Fruit fly (Drosophila melanogaster) whole organism, embryonic: ENCODE measurements around the gene Naa80.
A peak's percentile ranks its signal among the peaks of the same experiment; 100 is the strongest.

Experiments used
- Atf6 ChIP-seq: fragments of 200-800 bp; sonication (Bioruptor generic); IDR thresholded peaks from 2 replicates; pipeline ENCODE4 v1.3.6; 2022; ENCODE audit warnings: missing biosample characterization, missing genetic modification characterization
- CG10209 ChIP-seq: fragments of 200-800 bp; sonication (Bioruptor generic); optimal IDR thresholded peaks from 3 replicates; lab custom pipeline; 2017; ENCODE audit warnings: missing biosample characterization, mild to moderate bottlenecking, missing genetic modification characterization, missing genetic modification reagents
- CG11560 ChIP-seq: fragments of 200-800 bp; sonication (Bioruptor generic); IDR thresholded peaks from 3 replicates; pipeline ENCODE4 v1.3.6; 2022; ENCODE audit warnings: missing biosample characterization, missing genetic modification characterization
- CG13296 ChIP-seq: fragments of 200-800 bp; sonication (Bioruptor generic); optimal IDR thresholded peaks from 3 replicates; lab custom pipeline; 2018; ENCODE audit warnings: missing biosample characterization, mild to moderate bottlenecking, missing genetic modification characterization
- CG17829 ChIP-seq: fragments of 200-800 bp; optimal IDR thresholded peaks from 2 replicates; lab custom pipeline; 2019; ENCODE audit warnings: missing biosample characterization, mild to moderate bottlenecking, missing genetic modification characterization, moderate library complexity
- CG2116 ChIP-seq: fragments of 200-800 bp; sonication (Bioruptor generic); optimal IDR thresholded peaks from 3 replicates; lab custom pipeline; 2018; ENCODE audit warnings: missing biosample characterization, mild to moderate bottlenecking, missing genetic modification characterization
- CG2199 ChIP-seq: fragments of 200-800 bp; sonication (Bioruptor generic); IDR thresholded peaks from 3 replicates; pipeline ENCODE4 v1.3.6; 2022; ENCODE audit warnings: missing biosample characterization, missing genetic modification characterization
- CG34224 ChIP-seq: fragments of 200-800 bp; sonication (Bioruptor generic); IDR thresholded peaks from 3 replicates; pipeline ENCODE4 v1.3.6; 2022; ENCODE audit warnings: missing biosample characterization, missing genetic modification characterization; ENCODE audit not compliant: partially characterized antibody
- CG4282 ChIP-seq: fragments of 200-800 bp; sonication (Bioruptor generic); optimal IDR thresholded peaks from 2 replicates; lab custom pipeline; 2016; ENCODE audit warnings: missing biosample characterization, missing genetic modification characterization
- CG4328 ChIP-seq: fragments of 200-800 bp; sonication (Bioruptor generic); optimal IDR thresholded peaks from 3 replicates; lab custom pipeline; 2017; ENCODE audit warnings: missing biosample characterization, missing genetic modification reagents, missing genetic modification characterization
- CG4360 ChIP-seq: fragments of 200-800 bp; sonication (Bioruptor generic); IDR thresholded peaks from 2 replicates; pipeline ENCODE4 v1.3.6; 2022; ENCODE audit warnings: missing biosample characterization, missing genetic modification characterization
- CG4854 ChIP-seq: fragments of 200-800 bp; sonication (Bioruptor generic); optimal IDR thresholded peaks from 2 replicates; lab custom pipeline; 2016; ENCODE audit warnings: missing biosample characterization, missing genetic modification characterization, inconsistent platforms
- CG6765 ChIP-seq: fragments of 200-800 bp; sonication (Bioruptor generic); optimal IDR thresholded peaks from 3 replicates; lab custom pipeline; 2017; ENCODE audit warnings: missing biosample characterization, mild to moderate bottlenecking, missing genetic modification characterization
- CG8478 ChIP-seq: fragments of >200 bp; optimal IDR thresholded peaks from 2 replicates; lab custom pipeline; 2018
- CG9797 ChIP-seq: fragments of 200-800 bp; sonication (Bioruptor generic); optimal IDR thresholded peaks from 3 replicates; lab custom pipeline; 2018; ENCODE audit warnings: missing biosample characterization, mild to moderate bottlenecking, missing genetic modification characterization
- Doc3 ChIP-seq: fragments of 200-800 bp; sonication (Bioruptor generic); IDR thresholded peaks from 3 replicates; pipeline ENCODE4 v1.3.6; 2022; ENCODE audit warnings: missing biosample characterization, missing genetic modification characterization; ENCODE audit not compliant: partially characterized antibody
- HLH3B ChIP-seq: fragments of 200-800 bp; sonication (Bioruptor generic); IDR thresholded peaks from 2 replicates; pipeline ENCODE4 v1.3.6; 2022; ENCODE audit warnings: missing biosample characterization, missing genetic modification characterization
- Hand ChIP-seq: fragments of 200-800 bp; sonication (Bioruptor generic); optimal IDR thresholded peaks from 2 replicates; lab custom pipeline; 2017; ENCODE audit warnings: mild to moderate bottlenecking, missing biosample characterization, missing genetic modification reagents, missing genetic modification characterization
- Hr78 ChIP-seq, 2 experiments: fragments of 200-800 bp in 1 of 2; fragments of >200 bp in 1 of 2; sonication (Bioruptor generic) in 1 of 2; optimal IDR thresholded peaks; 2 replicates each; lab custom pipeline; 2017 to 2019; ENCODE audit warnings: missing biosample characterization in 2 of 2, missing genetic modification characterization in 2 of 2, mild to moderate bottlenecking in 1 of 2, moderate library complexity in 1 of 2
- Lhr ChIP-seq: fragments of 200-800 bp; sonication (Bioruptor generic); optimal IDR thresholded peaks from 3 replicates; lab custom pipeline; 2017; ENCODE audit warnings: mild to moderate bottlenecking, missing biosample characterization, missing genetic modification reagents, missing genetic modification characterization
- Med ChIP-seq: fragments of 200-800 bp; sonication (Bioruptor generic); peaks from one replicate; lab custom pipeline; 2016; ENCODE audit warnings: missing biosample characterization, missing genetic modification characterization, mild to moderate bottlenecking, inconsistent platforms, moderate library complexity
- Meics ChIP-seq: fragments of 200-800 bp; sonication (Bioruptor generic); optimal IDR thresholded peaks from 2 replicates; lab custom pipeline; 2017; ENCODE audit warnings: missing biosample characterization, mild to moderate bottlenecking, missing genetic modification characterization
- Mes4 ChIP-seq: fragments of 200-800 bp; sonication (Bioruptor generic); optimal IDR thresholded peaks from 2 replicates; lab custom pipeline; 2016; ENCODE audit warnings: missing biosample characterization, missing genetic modification characterization
- Rfx ChIP-seq: fragments of 200-800 bp; sonication (Bioruptor generic); IDR thresholded peaks from 2 replicates; pipeline ENCODE4 v1.3.6; 2022; ENCODE audit warnings: missing biosample characterization, missing genetic modification characterization
- Ssrp ChIP-seq: fragments of 200-800 bp; sonication (Bioruptor generic); optimal IDR thresholded peaks from 2 replicates; lab custom pipeline; 2018; ENCODE audit warnings: missing biosample characterization, mild to moderate bottlenecking, missing genetic modification characterization, moderate library complexity
- abd-A ChIP-seq: fragments of 200-800 bp; sonication (Bioruptor generic); optimal IDR thresholded peaks from 3 replicates; lab custom pipeline; 2019; ENCODE audit warnings: missing biosample characterization, mild to moderate bottlenecking, missing genetic modification characterization, moderate library complexity
- amos ChIP-seq: fragments of 200-800 bp; sonication (Bioruptor generic); IDR thresholded peaks from 2 replicates; pipeline ENCODE4 v1.3.6; 2022; ENCODE audit warnings: missing biosample characterization, missing genetic modification characterization; ENCODE audit not compliant: partially characterized antibody
- chinmo ChIP-seq: fragments of 200-800 bp; sonication (Bioruptor generic); IDR thresholded peaks from 4 replicates; pipeline ENCODE4 v1.3.6; 2022; ENCODE audit warnings: missing biosample characterization, missing genetic modification characterization; ENCODE audit not compliant: partially characterized antibody
- ewg ChIP-seq: fragments of 200-800 bp; sonication (Bioruptor generic); optimal IDR thresholded peaks from 3 replicates; lab custom pipeline; 2017; ENCODE audit warnings: mild to moderate bottlenecking, missing biosample characterization, missing genetic modification reagents, missing genetic modification characterization
- eyg ChIP-seq: fragments of 200-800 bp; sonication (Bioruptor generic); optimal IDR thresholded peaks from 3 replicates; lab custom pipeline; 2016; ENCODE audit warnings: missing biosample characterization, missing genetic modification characterization
- gcm2 ChIP-seq: fragments of 200-800 bp; sonication (Bioruptor generic); optimal IDR thresholded peaks from 2 replicates; lab custom pipeline; 2016; ENCODE audit warnings: missing biosample characterization, missing genetic modification characterization
- gt ChIP-seq: fragments of 200-800 bp; sonication (Bioruptor generic); IDR thresholded peaks from 2 replicates; pipeline ENCODE4 v1.3.6; 2022; ENCODE audit warnings: missing biosample characterization, missing genetic modification characterization
- inv ChIP-seq: fragments of 200-800 bp; sonication (Bioruptor generic); IDR thresholded peaks from 2 replicates; pipeline ENCODE4 v1.3.6; 2022; ENCODE audit warnings: missing biosample characterization, missing genetic modification characterization; ENCODE audit not compliant: partially characterized antibody
- jumu ChIP-seq: fragments of 200-800 bp; sonication (Bioruptor generic); optimal IDR thresholded peaks from 3 replicates; lab custom pipeline; 2016; ENCODE audit warnings: missing biosample characterization, missing genetic modification characterization
- mld ChIP-seq: fragments of 200-800 bp; sonication (Bioruptor generic); IDR thresholded peaks from 3 replicates; pipeline ENCODE4 v1.3.6; 2022; ENCODE audit warnings: missing biosample characterization, missing genetic modification characterization; ENCODE audit not compliant: partially characterized antibody
- nerfin-1 ChIP-seq: fragments of 200-800 bp; sonication (Bioruptor generic); optimal IDR thresholded peaks from 3 replicates; lab custom pipeline; 2019; ENCODE audit warnings: missing biosample characterization, mild to moderate bottlenecking, missing genetic modification characterization, moderate library complexity
- pzg ChIP-seq: fragments of 200-800 bp; sonication (Bioruptor generic); optimal IDR thresholded peaks from 3 replicates; lab custom pipeline; 2018; ENCODE audit warnings: missing biosample characterization, mild to moderate bottlenecking, missing genetic modification characterization, moderate library complexity
- ranshi ChIP-seq: fragments of 200-800 bp; sonication (Bioruptor generic); IDR thresholded peaks from 2 replicates; pipeline ENCODE4 v1.3.6; 2022; ENCODE audit warnings: missing biosample characterization, missing genetic modification characterization
- ro ChIP-seq: fragments of 200-800 bp; sonication (Bioruptor generic); IDR thresholded peaks from 2 replicates; pipeline ENCODE4 v1.3.6; 2022; ENCODE audit warnings: missing biosample characterization, missing genetic modification characterization
- sens ChIP-seq: fragments of 200-800 bp; sonication (Bioruptor generic); peaks from one replicate; lab custom pipeline; 2016; ENCODE audit warnings: missing biosample characterization, missing genetic modification characterization
- sna ChIP-seq: fragments of 200-800 bp; sonication (Bioruptor generic); IDR thresholded peaks from 2 replicates; pipeline ENCODE4 v1.3.6; 2022; ENCODE audit warnings: missing biosample characterization, missing genetic modification characterization; ENCODE audit not compliant: partially characterized antibody
- sqz ChIP-seq: fragments of 200-800 bp; sonication (Bioruptor generic); optimal IDR thresholded peaks from 3 replicates; lab custom pipeline; 2018; ENCODE audit warnings: missing biosample characterization, mild to moderate bottlenecking, missing genetic modification characterization
- tna ChIP-seq: fragments of 200-800 bp; sonication (Bioruptor generic); IDR thresholded peaks from 2 replicates; pipeline ENCODE4 v1.3.6; 2022; ENCODE audit warnings: missing biosample characterization, missing genetic modification characterization; ENCODE audit not compliant: partially characterized antibody
- toy ChIP-seq: fragments of 200-800 bp; sonication (Bioruptor generic); IDR thresholded peaks from 2 replicates; pipeline ENCODE4 v1.3.6; 2022; ENCODE audit warnings: missing biosample characterization, missing genetic modification characterization
- twi ChIP-seq: fragments of 200-800 bp; optimal IDR thresholded peaks from 2 replicates; lab custom pipeline; 2019; ENCODE audit warnings: missing biosample characterization, mild to moderate bottlenecking, missing genetic modification characterization, moderate library complexity

Naa80 gene

dm6 chr3R:9733150-9733549 lies 34.5 kb upstream of the Naa80 start, which contains the start of gene alphaTub85E:
TSS of gene alphaTub85E (minus strand) at chr3R:9733250.
- TF ChIP-seq CG2199 (GFP tag; lab: Robert Waterston, UW) (0 out of 3 replicates have a peak, but pooled peaks have one; percentile 45), CG4328 (GFP tag; lab: Kevin White, UChicago) (no peak), Med (GFP tag; lab: Kevin White, UChicago) (peak; percentile 50), twi (tag; lab: Kevin White, UChicago) (peak; percentile 20)
- TF ChIP-seq, all 482 proteins: peak for 3

- TF ChIP-seq sens (GFP tag; lab: Kevin White, UChicago) (peak; percentile 26), Atf6 (no peak), Doc3 (GFP tag; lab: Robert Waterston, UW) (no peak), Med (GFP tag; lab: Kevin White, UChicago) (peak; percentile 58), Mes4 (GFP tag; lab: Kevin White, UChicago) (no peak), gcm2 (GFP tag; lab: Kevin White, UChicago) (no peak), CG13296 (GFP tag; lab: Kevin White, UChicago) (no peak), Hand (GFP tag; lab: Kevin White, UChicago) (no peak), eyg (GFP tag; lab: Kevin White, UChicago) (no peak)
- TF ChIP-seq, all 482 proteins: peak for 2
Observed at dm6 chr3R:9735151-9735550, 32.5 kb upstream of the Naa80 start.

dm6 chr3R:9739793-9740192 lies 27.8 kb upstream of the Naa80 start, which contains the start of gene side-VII:
TSS of gene side-VII (minus strand) at chr3R:9739979.
- peak; percentile 82 for TF ChIP-seq ewg (GFP tag; lab: Kevin White, UChicago)
- peak; percentile 96 for TF ChIP-seq nerfin-1 (tag; lab: Kevin White, UChicago)
- TF ChIP-seq Lhr (GFP tag; lab: Kevin White, UChicago) = no peak
- 0 out of 2 replicates have a peak, but pooled peaks have one; percentile 28 for TF ChIP-seq HLH3B (GFP tag; lab: Robert Waterston, UW)
- TF ChIP-seq sna (GFP tag; lab: Robert Waterston, UW) = 0 out of 2 replicates have a peak, but pooled peaks have one; percentile 13
- 0 out of 3 replicates have a peak, but pooled peaks have one; percentile 4 for TF ChIP-seq mld (GFP tag; lab: Robert Waterston, UW)
- no peak for TF ChIP-seq Meics (GFP tag; lab: Kevin White, UChicago)
- TF ChIP-seq gt = no peak
- TF ChIP-seq chinmo (GFP tag; lab: Robert Waterston, UW) = 0 out of 4 replicates have a peak, but pooled peaks have one; percentile 45
- TF ChIP-seq CG8478 = no peak
- no peak for TF ChIP-seq CG4360 (GFP tag; lab: Robert Waterston, UW)
- TF ChIP-seq amos (GFP tag; lab: Robert Waterston, UW) = no peak
- no peak for TF ChIP-seq CG10209
- peak in 1 of 2 experiments; percentile 29 for TF ChIP-seq Hr78 (GFP tag; optimal IDR thresholded peaks at IDR 0.05; lab: Kevin White, UChicago)

- peak; percentile 44 for TF ChIP-seq CG2116
- TF ChIP-seq toy (GFP tag; lab: Robert Waterston, UW) = no peak
- peak; percentile 24 for TF ChIP-seq CG17829 (tag; lab: Kevin White, UChicago)
- TF ChIP-seq pzg (GFP tag; lab: Kevin White, UChicago) = peak; percentile 53
- TF ChIP-seq CG6765 (GFP tag; lab: Kevin White, UChicago) = no peak
- peak; percentile 87 for TF ChIP-seq sna (GFP tag; lab: Robert Waterston, UW)
- peak; percentile 65 for TF ChIP-seq sqz (GFP tag; lab: Kevin White, UChicago)
- peak; percentile 77 for TF ChIP-seq tna
- TF ChIP-seq ranshi (GFP tag; lab: Robert Waterston, UW) = no peak
- TF ChIP-seq CG4854 (GFP tag; lab: Kevin White, UChicago) = no peak
- no peak for TF ChIP-seq Ssrp (tag; lab: Kevin White, UChicago)
- peak; percentile 64 for TF ChIP-seq abd-A (tag; lab: Kevin White, UChicago)
- TF ChIP-seq inv (GFP tag; lab: Robert Waterston, UW) = peak; percentile 86
- TF ChIP-seq Rfx (GFP tag; lab: Robert Waterston, UW) = no peak
- peak; percentile 56 for TF ChIP-seq Med (GFP tag; lab: Kevin White, UChicago)
- no peak for TF ChIP-seq jumu (GFP tag; lab: Kevin White, UChicago)
- TF ChIP-seq CG4282 (GFP tag; lab: Kevin White, UChicago) = no peak
- TF ChIP-seq ro (GFP tag; lab: Robert Waterston, UW) = no peak
- peak; percentile 88 for TF ChIP-seq CG34224 (GFP tag; lab: Robert Waterston, UW)
- TF ChIP-seq CG11560 (tag; lab: Robert Waterston, UW) = no peak
- TF ChIP-seq CG9797 (GFP tag; lab: Kevin White, UChicago) = peak; percentile 17
Observed at dm6 chr3R:9740713-9741112, 26.9 kb upstream of the Naa80 start, which contains the start of gene Pnn. TSS of gene Pnn (plus strand) at chr3R:9740899.
